Worm (Caenorhabditis elegans) whole organism, L4 larva: ENCODE results near the gene C37C3.12.

Experiments used
- T20F7.1 ChIP-seq: fragments of 200-800 bp; sonication (Bioruptor generic); optimal IDR thresholded peaks from 2 replicates; lab custom pipeline; 2018; ENCODE audit warnings: mild to moderate bottlenecking, missing genetic modification characterization, missing compliant biosample characterization
- ZK546.5 ChIP-seq, 2 experiments: sonication (generic microtip); optimal IDR thresholded peaks; 2 replicates each; lab custom pipeline; 2017; ENCODE audit warnings: missing biosample characterization in 2 of 2, missing genetic modification characterization in 2 of 2
- dpl-1 ChIP-seq: fragments of 150-350 bp; optimal IDR thresholded peaks from 2 replicates; lab custom pipeline; 2014; ENCODE audit warnings: missing biosample characterization, missing genetic modification reagents, missing genetic modification characterization
- lin-39 ChIP-seq: fragments of 150-350 bp; optimal IDR thresholded peaks from 2 replicates; lab custom pipeline; 2014; ENCODE audit warnings: missing biosample characterization, missing genetic modification reagents, missing genetic modification characterization
- nhr-11 ChIP-seq: fragments of 150-350 bp; optimal IDR thresholded peaks from 2 replicates; lab custom pipeline; 2014; ENCODE audit warnings: missing biosample characterization, missing genetic modification characterization
- nhr-25 ChIP-seq: sonication (generic microtip); optimal IDR thresholded peaks from 2 replicates; lab custom pipeline; 2017; ENCODE audit warnings: missing genetic modification characterization, mild to moderate bottlenecking, missing compliant biosample characterization, antibody characterized with exemption, moderate library complexity, borderline replicate concordance; ENCODE audit not compliant: insufficient read depth
- nhr-77 ChIP-seq: fragments of 150-350 bp; optimal IDR thresholded peaks from 2 replicates; lab custom pipeline; 2014; ENCODE audit warnings: missing biosample characterization, missing genetic modification characterization
- php-3 ChIP-seq: fragments of 200-800 bp; sonication (Bioruptor generic); IDR thresholded peaks from 2 replicates; pipeline ENCODE4 v1.3.6; 2022; ENCODE audit warnings: missing genetic modification reagents, missing genetic modification characterization, missing compliant biosample characterization
- spr-3 ChIP-seq: fragments of 200-800 bp; sonication (Bioruptor generic); optimal IDR thresholded peaks from 2 replicates; lab custom pipeline; 2018; ENCODE audit warnings: mild to moderate bottlenecking, missing genetic modification characterization, missing compliant biosample characterization
- unc-130 ChIP-seq: sonication (generic microtip); optimal IDR thresholded peaks from 2 replicates; lab custom pipeline; 2016; ENCODE audit warnings: missing genetic modification reagents, missing genetic modification characterization, missing compliant biosample characterization
- unc-62 ChIP-seq, 3 experiments: fragments of 150-350 bp in 1 of 3; sonication (generic microtip); optimal IDR thresholded peaks in 2 of 3; peaks in 1 of 3; 1 replicate in 1 of 3; 2 replicates in 2 of 3; lab custom pipeline; 2014 to 2017; ENCODE audit warnings: missing biosample characterization in 3 of 3, missing genetic modification characterization in 3 of 3, missing genetic modification reagents in 3 of 3, missing genotype in 1 of 3

DNA sequence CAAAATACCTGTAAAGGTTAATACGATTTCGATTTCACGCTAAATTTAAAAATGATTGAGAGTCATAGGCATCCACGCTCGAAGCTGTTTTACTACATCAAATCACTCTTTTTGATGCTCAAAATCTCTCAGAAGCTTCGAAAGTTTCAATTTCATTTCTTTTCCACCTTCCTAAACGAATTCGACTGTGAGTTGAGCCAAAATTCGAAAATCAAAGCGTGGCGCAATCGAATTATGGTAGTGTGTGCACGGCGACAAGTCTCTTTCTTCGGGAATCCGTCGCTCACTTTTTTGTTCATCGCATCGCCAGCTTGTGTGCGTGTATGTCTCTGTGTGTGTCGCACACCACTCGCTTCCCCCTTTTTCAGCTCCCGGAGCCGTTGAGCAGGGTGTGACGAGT is 33.6 kb upstream of the C37C3.12 start:
- no peak for TF ChIP-seq unc-62 (GFP tag; optimal IDR thresholded peaks at IDR 0.05 in 1 of 2; lab: Kevin White, UChicago)
- TF ChIP-seq unc-62 (tag; optimal IDR thresholded peaks at IDR 0.05; lab: Kevin White, UChicago): no peak
- TF ChIP-seq nhr-77 (tag; lab: Kevin White, UChicago): no peak
- no peak for TF ChIP-seq php-3 (GFP tag; lab: Robert Waterston, UW)
- no peak for TF ChIP-seq ZK546.5 (tag; optimal IDR thresholded peaks at IDR 0.05; lab: Kevin White, UChicago)
- no peak for TF ChIP-seq unc-130
- TF ChIP-seq T20F7.1: no peak
- TF ChIP-seq dpl-1 (GFP tag; lab: Kevin White, UChicago): no peak
- TF ChIP-seq lin-39 (tag; lab: Kevin White, UChicago): no peak
- TF ChIP-seq nhr-11 (tag; lab: Kevin White, UChicago): no peak
- TF ChIP-seq spr-3 (GFP tag; lab: Kevin White, UChicago): no peak
- TF ChIP-seq nhr-25 (tag; lab: Kevin White, UChicago): no peak
